Fruit fly (Drosophila melanogaster): Measurements from ENCODE around the gene BCL7-like.
A peak's percentile ranks its signal among the peaks of the same experiment; 100 is the strongest.

The BCL7-like gene

dm6 chrX:9394880-9395279 is 38.4 kb downstream of the BCL7-like start:
- TF ChIP-seq topi (GFP tag; optimal IDR thresholded peaks at IDR 0.05) (no peak), CG1621 (tag; optimal IDR thresholded peaks at IDR 0.05) (no peak), Eip75B (GFP tag; optimal IDR thresholded peaks at IDR 0.05) (no peak), CG34406 (GFP tag; optimal IDR thresholded peaks at IDR 0.05) (no peak), CG6276 (GFP tag; optimal IDR thresholded peaks at IDR 0.05) (no peak), CG10669 (GFP tag; optimal IDR thresholded peaks at IDR 0.05) (no peak), Hr4 (GFP tag; optimal IDR thresholded peaks at IDR 0.05) (no peak), CG3032 (tag; optimal IDR thresholded peaks at IDR 0.05) (no peak), CG10631 (GFP tag; optimal IDR thresholded peaks at IDR 0.05) (no peak), CG3919 (GFP tag; optimal IDR thresholded peaks at IDR 0.05) (no peak), esn (GFP tag; optimal IDR thresholded peaks at IDR 0.05) (no peak), Lpt (GFP tag; optimal IDR thresholded peaks at IDR 0.05) (no peak), fd59A (GFP tag; optimal IDR thresholded peaks at IDR 0.05) (no peak), CG6163 (GFP tag; IDR thresholded peaks at IDR 0.05) (no peak), Sox15 (GFP tag; optimal IDR thresholded peaks at IDR 0.05) (no peak), Ets21C (GFP tag; optimal IDR thresholded peaks at IDR 0.05) (no peak), Gug (GFP tag; IDR thresholded peaks at IDR 0.05) (no peak)

dm6 chrX:9399810-9400209 is 43.4 kb downstream of the BCL7-like start:
- TF ChIP-seq dac (GFP tag; optimal IDR thresholded peaks at IDR 0.05) (peak; percentile 8), CG11762 (GFP tag; optimal IDR thresholded peaks at IDR 0.05; ENCODE audit: insufficient read depth) (peak; percentile 2), CG6808 (GFP tag; optimal IDR thresholded peaks at IDR 0.05) (peak; percentile 44), fd59A (GFP tag; optimal IDR thresholded peaks at IDR 0.05) (peak; percentile 27), achi (GFP tag; optimal IDR thresholded peaks at IDR 0.05) (peak; percentile 43), lz (GFP tag; optimal IDR thresholded peaks at IDR 0.05) (peak; percentile 16), Sox102F (GFP tag; optimal IDR thresholded peaks at IDR 0.05) (no peak), fkh (GFP tag; optimal IDR thresholded peaks at IDR 0.05) (no peak), Hr39 (GFP tag; optimal IDR thresholded peaks at IDR 0.05) (peak; percentile 43), cyc (GFP tag; optimal IDR thresholded peaks at IDR 0.05) (peak; percentile 32), CG3032 (tag; optimal IDR thresholded peaks at IDR 0.05) (peak; percentile 50), CG7368 (GFP tag; optimal IDR thresholded peaks at IDR 0.05) (peak; percentile 25), CG10669 (GFP tag; optimal IDR thresholded peaks at IDR 0.05) (peak; percentile 59), Hr38 (GFP tag; optimal IDR thresholded peaks at IDR 0.05) (no peak), CG10631 (GFP tag; optimal IDR thresholded peaks at IDR 0.05) (peak; percentile 44), CG15336 (GFP tag; IDR thresholded peaks at IDR 0.05) (no peak), Eip78C (GFP tag) (peak; percentile 82), Hr4 (GFP tag; optimal IDR thresholded peaks at IDR 0.05) (peak; percentile 51), acj6 (GFP tag; optimal IDR thresholded peaks at IDR 0.05) (peak; percentile 32), Gug (GFP tag; IDR thresholded peaks at IDR 0.05) (peak; percentile 25; the same call in 1 of the 2 replicates), CG16779 (tag; optimal IDR thresholded peaks at IDR 0.05) (no peak), CG11902 (GFP tag; optimal IDR thresholded peaks at IDR 0.05) (no peak), Ets21C (GFP tag; optimal IDR thresholded peaks at IDR 0.05) (no peak), CG34406 (GFP tag; optimal IDR thresholded peaks at IDR 0.05) (no peak), CG32006 (GFP tag; optimal IDR thresholded peaks at IDR 0.05) (peak; percentile 61), svp (GFP tag) (no peak), CG1621 (tag; optimal IDR thresholded peaks at IDR 0.05) (peak; percentile 51), CG11294 (GFP tag; IDR thresholded peaks at IDR 0.05) (peak; percentile 27; the same call in 1 of the 2 replicates), Sox14 (GFP tag; optimal IDR thresholded peaks at IDR 0.05) (peak; percentile 21), pdm3 (GFP tag; optimal IDR thresholded peaks at IDR 0.05) (peak; percentile 53), Smox (GFP tag; optimal IDR thresholded peaks at IDR 0.05) (no peak), fd85E (GFP tag; optimal IDR thresholded peaks at IDR 0.05) (no peak), CG8119 (GFP tag; IDR thresholded peaks at IDR 0.05) (0 out of 3 replicates have a peak, but pooled peaks have one; percentile 28), eg (GFP tag; IDR thresholded peaks at IDR 0.05) (peak; percentile 35; the same call in 1 of the 3 replicates), Blimp-1 (GFP tag; optimal IDR thresholded peaks at IDR 0.05) (no peak), CG9139 (GFP tag; optimal IDR thresholded peaks at IDR 0.05) (no peak), net (GFP tag; optimal IDR thresholded peaks at IDR 0.05) (peak; percentile 15), topi (GFP tag; optimal IDR thresholded peaks at IDR 0.05) (peak; percentile 23), Met (GFP tag; optimal IDR thresholded peaks at IDR 0.05) (peak; percentile 3), spab (GFP tag; optimal IDR thresholded peaks at IDR 0.05) (peak; percentile 34), CG31627 (GFP tag; optimal IDR thresholded peaks at IDR 0.05) (no peak), salr (GFP tag; optimal IDR thresholded peaks at IDR 0.05) (peak in 1 of 2 experiments; percentile 2), Sox15 (GFP tag; optimal IDR thresholded peaks at IDR 0.05) (peak; percentile 7)
